Worm (Caenorhabditis elegans): ENCODE measurements around the gene ift-81.

DNA sequence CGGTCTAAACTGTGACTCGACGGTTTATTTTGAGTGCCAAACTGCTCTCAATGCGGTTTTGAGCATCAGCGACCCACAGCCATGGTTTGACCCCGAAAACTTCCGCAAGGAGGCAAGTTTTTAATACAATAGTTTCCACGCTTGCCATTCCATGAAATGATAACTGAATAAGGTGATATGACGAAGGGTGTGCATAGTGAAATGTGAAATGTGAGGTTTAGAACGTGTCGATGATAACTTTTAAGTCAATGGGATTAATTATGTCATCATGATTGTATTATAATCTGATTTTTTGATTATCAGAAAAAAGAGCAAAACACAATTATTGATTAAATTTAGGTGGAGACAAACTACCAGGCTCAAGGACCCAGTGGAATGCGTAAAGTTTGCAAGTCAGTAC, 43.0 kb upstream of the ift-81 start:
- TF ChIP-seq mep-1 (tag; optimal IDR thresholded peaks at IDR 0.05) (no peak), lin-13 (GFP tag; optimal IDR thresholded peaks at IDR 0.05) (no peak), nhr-28 (tag; optimal IDR thresholded peaks at IDR 0.05) (no peak), D1046.2 (GFP tag; IDR thresholded peaks at IDR 0.05) (no peak), F26F4.8 (GFP tag; conservative IDR thresholded peaks at IDR 0.05) (no peak), attf-4 (tag; optimal IDR thresholded peaks at IDR 0.05) (no peak)

All from whole organism, L4 larva.